Fruit fly (Drosophila melanogaster) whole organism, prepupa: ENCODE measurements around the gene hbt.

ENCODE experiments used
- CG10631 ChIP-seq: fragments of 200-800 bp; sonication (Bioruptor generic); optimal IDR thresholded peaks from 2 replicates; lab custom pipeline; 2016; ENCODE audit warnings: missing biosample characterization, missing genetic modification characterization
- CG11294 ChIP-seq: fragments of 200-800 bp; sonication (Bioruptor generic); IDR thresholded peaks from 2 replicates; pipeline ENCODE4 v1.3.6; 2022; ENCODE audit warnings: missing biosample characterization, missing genetic modification characterization
- CG7368 ChIP-seq: fragments of 200-800 bp; sonication (Bioruptor generic); optimal IDR thresholded peaks from 3 replicates; lab custom pipeline; 2016; ENCODE audit warnings: missing biosample characterization, missing genetic modification characterization
- Ets96B ChIP-seq: fragments of 200-800 bp; optimal IDR thresholded peaks from 2 replicates; lab custom pipeline; 2019; ENCODE audit warnings: missing biosample characterization, mild to moderate bottlenecking, missing genetic modification characterization, moderate library complexity
- Lpt ChIP-seq: fragments of 200-800 bp; sonication (Bioruptor generic); optimal IDR thresholded peaks from 3 replicates; lab custom pipeline; 2016; ENCODE audit warnings: missing biosample characterization, missing genetic modification characterization
- Smox ChIP-seq: fragments of 200-800 bp; sonication (Bioruptor generic); optimal IDR thresholded peaks from 3 replicates; lab custom pipeline; 2016; ENCODE audit warnings: missing biosample characterization, missing genetic modification characterization
- eg ChIP-seq: fragments of 200-800 bp; sonication (Bioruptor generic); IDR thresholded peaks from 3 replicates; pipeline ENCODE4 v1.3.6; 2022; ENCODE audit warnings: missing biosample characterization, missing genetic modification characterization
- fd59A ChIP-seq: fragments of 200-800 bp; sonication (Bioruptor generic); optimal IDR thresholded peaks from 2 replicates; lab custom pipeline; 2017; ENCODE audit warnings: missing biosample characterization, mild to moderate bottlenecking, missing genetic modification characterization, missing genetic modification reagents
- pdm3 ChIP-seq: fragments of 200-800 bp; sonication (Bioruptor generic); optimal IDR thresholded peaks from 3 replicates; lab custom pipeline; 2016; ENCODE audit warnings: missing biosample characterization, missing genetic modification characterization

DNA sequence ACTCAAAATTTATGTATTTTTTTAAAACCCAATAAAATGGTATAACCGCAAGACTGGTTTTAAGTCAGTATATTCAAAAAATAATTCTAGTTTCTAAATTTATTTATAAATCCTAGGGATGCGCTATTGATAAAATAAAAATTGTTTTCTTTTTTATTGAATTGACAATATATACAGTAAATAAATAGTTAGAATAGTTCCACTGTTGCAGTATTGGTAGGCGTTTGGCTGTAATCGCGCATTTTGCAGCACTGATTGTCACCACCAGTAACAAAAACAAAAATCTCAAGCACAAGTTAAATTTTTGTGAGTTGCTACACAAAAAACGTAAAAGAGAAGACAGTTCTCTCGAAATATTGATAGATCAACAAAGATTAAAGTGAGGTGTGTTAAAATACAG is 38.0 kb upstream of the hbt start, which contains the start of gene CG31855:
- TF ChIP-seq CG10631 (GFP tag; lab: Kevin White, UChicago) (peak; percentile 71), Ets96B (tag; lab: Kevin White, UChicago) (peak; percentile 62), CG11294 (GFP tag; lab: Robert Waterston, UW) (peak; percentile 47; the same call in 1 of the 2 replicates), fd59A (peak; percentile 27), Lpt (GFP tag; lab: Kevin White, UChicago) (peak; percentile 60), Smox (GFP tag; lab: Kevin White, UChicago) (peak; percentile 83), pdm3 (GFP tag; lab: Kevin White, UChicago) (peak; percentile 83), CG7368 (GFP tag; lab: Kevin White, UChicago) (peak; percentile 73), eg (GFP tag; lab: Robert Waterston, UW) (peak; percentile 80)
